Fruit fly (Drosophila melanogaster) whole organism, embryonic: Measurements from ENCODE around the gene Pat1.
A peak's percentile ranks its signal among the peaks of the same experiment; 100 is the strongest.

Experiments used
- Ada2b ChIP-seq: fragments of 200-800 bp; sonication (Bioruptor generic); IDR thresholded peaks from 2 replicates; pipeline ENCODE4 v1.3.6; 2022; ENCODE audit warnings: missing biosample characterization, missing genetic modification characterization
- BEAF-32 ChIP-seq: fragments of 200-800 bp; sonication (Bioruptor generic); optimal IDR thresholded peaks from 3 replicates; lab custom pipeline; 2017; ENCODE audit warnings: missing biosample characterization, missing genetic modification characterization, mild to moderate bottlenecking, moderate library complexity, missing genetic modification reagents
- CG10565 ChIP-seq: fragments of 200-800 bp; sonication (Bioruptor generic); optimal IDR thresholded peaks from 3 replicates; lab custom pipeline; 2016; ENCODE audit warnings: missing biosample characterization, mild to moderate bottlenecking, missing genetic modification characterization
- CG10979 ChIP-seq: fragments of 200-800 bp; sonication (Bioruptor generic); optimal IDR thresholded peaks from 2 replicates; lab custom pipeline; 2018; ENCODE audit warnings: missing biosample characterization, mild to moderate bottlenecking, missing genetic modification characterization, moderate library complexity
- CG11085 ChIP-seq: fragments of 200-800 bp; sonication (Bioruptor generic); IDR thresholded peaks from 2 replicates; pipeline ENCODE4 v1.3.6; 2022; ENCODE audit warnings: missing biosample characterization, missing genetic modification characterization
- CG11456 ChIP-seq: fragments of 200-800 bp; sonication (Bioruptor generic); IDR thresholded peaks from 3 replicates; pipeline ENCODE4 v1.3.6; 2022; ENCODE audit warnings: missing biosample characterization, missing genetic modification characterization
- CG11695 ChIP-seq: fragments of 200-800 bp; sonication (Bioruptor generic); IDR thresholded peaks from 3 replicates; pipeline ENCODE4 v1.3.6; 2022; ENCODE audit warnings: missing biosample characterization, missing genetic modification characterization
- CG2875 ChIP-seq: fragments of 200-800 bp; sonication (Bioruptor generic); optimal IDR thresholded peaks from 2 replicates; lab custom pipeline; 2017; ENCODE audit warnings: missing biosample characterization, mild to moderate bottlenecking, missing genetic modification characterization, missing genetic modification reagents
- CG3065 ChIP-seq: fragments of 200-800 bp; sonication (Bioruptor generic); optimal IDR thresholded peaks from 2 replicates; lab custom pipeline; 2016; ENCODE audit warnings: missing biosample characterization, missing genetic modification characterization
- CG31224 ChIP-seq: fragments of 200-800 bp; sonication (Bioruptor generic); IDR thresholded peaks from 2 replicates; pipeline ENCODE4 v1.3.6; 2022; ENCODE audit warnings: missing biosample characterization, missing genetic modification characterization
- CG32767 ChIP-seq: fragments of 200-800 bp; sonication (Bioruptor generic); IDR thresholded peaks from 2 replicates; pipeline ENCODE4 v1.3.6; 2022; ENCODE audit warnings: missing biosample characterization, missing genetic modification characterization
- CG4617 ChIP-seq: fragments of 200-800 bp; sonication (Bioruptor generic); optimal IDR thresholded peaks from 3 replicates; lab custom pipeline; 2016; ENCODE audit warnings: missing biosample characterization, missing genetic modification characterization, borderline replicate concordance
- CG4707 ChIP-seq: fragments of 200-800 bp; sonication (Bioruptor generic); optimal IDR thresholded peaks from 2 replicates; lab custom pipeline; 2018; ENCODE audit warnings: missing biosample characterization, mild to moderate bottlenecking, missing genetic modification characterization, moderate library complexity
- CG4730 ChIP-seq: fragments of 200-800 bp; sonication (Bioruptor generic); IDR thresholded peaks from 2 replicates; pipeline ENCODE4 v1.3.6; 2022; ENCODE audit warnings: missing biosample characterization, missing genetic modification characterization
- CG6654 ChIP-seq: fragments of 200-800 bp; sonication (Bioruptor generic); optimal IDR thresholded peaks from 2 replicates; lab custom pipeline; 2017; ENCODE audit warnings: missing biosample characterization, mild to moderate bottlenecking, missing genetic modification characterization
- CG6689 ChIP-seq: fragments of 200-800 bp; sonication (Bioruptor generic); IDR thresholded peaks from 2 replicates; pipeline ENCODE4 v1.3.6; 2022; ENCODE audit warnings: missing biosample characterization, missing genetic modification characterization
- CG6854 ChIP-seq: fragments of 200-800 bp; sonication (Bioruptor generic); optimal IDR thresholded peaks from 3 replicates; lab custom pipeline; 2017; ENCODE audit warnings: missing biosample characterization, mild to moderate bottlenecking, missing genetic modification characterization
- CG7271 ChIP-seq: fragments of 200-800 bp; sonication (Bioruptor generic); optimal IDR thresholded peaks from 2 replicates; lab custom pipeline; 2018; ENCODE audit warnings: missing biosample characterization, mild to moderate bottlenecking, missing genetic modification characterization, moderate library complexity
- CG7357 ChIP-seq: fragments of 200-800 bp; sonication (Bioruptor generic); IDR thresholded peaks from 3 replicates; pipeline ENCODE4 v1.3.6; 2022; ENCODE audit warnings: missing biosample characterization, missing genetic modification characterization
- CG8359 ChIP-seq: fragments of 200-800 bp; sonication (Bioruptor generic); optimal IDR thresholded peaks from 2 replicates; lab custom pipeline; 2017; ENCODE audit warnings: missing biosample characterization, mild to moderate bottlenecking, missing genetic modification characterization, borderline replicate concordance
- CG8924 ChIP-seq: fragments of 200-800 bp; optimal IDR thresholded peaks from 3 replicates; lab custom pipeline; 2019; ENCODE audit warnings: missing biosample characterization, mild to moderate bottlenecking, missing genetic modification characterization, moderate library complexity
- Elba2 ChIP-seq: fragments of 200-800 bp; sonication (Bioruptor generic); optimal IDR thresholded peaks from 3 replicates; lab custom pipeline; 2016; ENCODE audit warnings: missing biosample characterization, missing genetic modification characterization
- Fer1 ChIP-seq: fragments of 200-800 bp; sonication (Bioruptor generic); optimal IDR thresholded peaks from 2 replicates; lab custom pipeline; 2017; ENCODE audit warnings: missing biosample characterization, mild to moderate bottlenecking, missing genetic modification characterization
- HLH54F ChIP-seq: fragments of 200-800 bp; sonication (Bioruptor generic); optimal IDR thresholded peaks from 3 replicates; lab custom pipeline; 2016; ENCODE audit warnings: missing biosample characterization, missing genetic modification characterization
- Hmx ChIP-seq: fragments of 200-800 bp; sonication (Bioruptor generic); optimal IDR thresholded peaks from 2 replicates; lab custom pipeline; 2016; ENCODE audit warnings: missing biosample characterization, missing genetic modification characterization
- MBD-R2 ChIP-seq: fragments of 200-800 bp; sonication (Bioruptor generic); IDR thresholded peaks from 2 replicates; pipeline ENCODE4 v1.3.6; 2022; ENCODE audit warnings: missing biosample characterization, missing genetic modification characterization
- Mes4 ChIP-seq: fragments of 200-800 bp; sonication (Bioruptor generic); optimal IDR thresholded peaks from 2 replicates; lab custom pipeline; 2016; ENCODE audit warnings: missing biosample characterization, missing genetic modification characterization
- NK7.1 ChIP-seq: fragments of 200-800 bp; sonication (Bioruptor generic); optimal IDR thresholded peaks from 3 replicates; lab custom pipeline; 2016; ENCODE audit warnings: missing biosample characterization, missing genetic modification characterization
- Oli ChIP-seq: fragments of 200-800 bp; sonication (Bioruptor generic); optimal IDR thresholded peaks from 2 replicates; lab custom pipeline; 2018; ENCODE audit warnings: missing biosample characterization, mild to moderate bottlenecking, missing genetic modification characterization, moderate library complexity
- Taf1 ChIP-seq: fragments of 200-800 bp; sonication (Bioruptor generic); IDR thresholded peaks from 2 replicates; pipeline ENCODE4 v1.3.6; 2022; ENCODE audit warnings: missing biosample characterization, missing genetic modification characterization
- Tbp ChIP-seq: fragments of >200 bp; optimal IDR thresholded peaks from 2 replicates; lab custom pipeline; 2018; ENCODE audit warnings: missing biosample characterization, missing genetic modification characterization
- ab ChIP-seq: fragments of 200-800 bp; sonication (Bioruptor generic); optimal IDR thresholded peaks from 2 replicates; lab custom pipeline; 2016; ENCODE audit warnings: missing biosample characterization, missing genetic modification characterization
- amos ChIP-seq: fragments of 200-800 bp; sonication (Bioruptor generic); IDR thresholded peaks from 2 replicates; pipeline ENCODE4 v1.3.6; 2022; ENCODE audit warnings: missing biosample characterization, missing genetic modification characterization; ENCODE audit not compliant: partially characterized antibody
- bbx ChIP-seq: fragments of 200-800 bp; sonication (Bioruptor generic); IDR thresholded peaks from 2 replicates; pipeline ENCODE4 v1.3.6; 2022; ENCODE audit warnings: missing biosample characterization, missing genetic modification characterization; ENCODE audit not compliant: partially characterized antibody
- cg ChIP-seq: fragments of 200-800 bp; sonication (Bioruptor generic); optimal IDR thresholded peaks from 3 replicates; lab custom pipeline; 2019; ENCODE audit warnings: missing biosample characterization, mild to moderate bottlenecking, missing genetic modification characterization, moderate library complexity
- chinmo ChIP-seq: fragments of 200-800 bp; sonication (Bioruptor generic); IDR thresholded peaks from 4 replicates; pipeline ENCODE4 v1.3.6; 2022; ENCODE audit warnings: missing biosample characterization, missing genetic modification characterization; ENCODE audit not compliant: partially characterized antibody
- cwo ChIP-seq: fragments of 200-800 bp; sonication (Bioruptor generic); optimal IDR thresholded peaks from 3 replicates; lab custom pipeline; 2017; ENCODE audit warnings: missing biosample characterization, missing genetic modification characterization, mild to moderate bottlenecking, moderate library complexity, missing genetic modification reagents
- dmrt11E ChIP-seq: fragments of 200-800 bp; sonication (Bioruptor generic); optimal IDR thresholded peaks from 3 replicates; lab custom pipeline; 2018; ENCODE audit warnings: missing biosample characterization, mild to moderate bottlenecking, missing genetic modification characterization, moderate library complexity
- ems ChIP-seq: fragments of 200-800 bp; sonication (Bioruptor generic); optimal IDR thresholded peaks from 3 replicates; lab custom pipeline; 2016; ENCODE audit warnings: missing biosample characterization, missing genetic modification characterization
- exex ChIP-seq: fragments of 200-800 bp; sonication (Bioruptor generic); optimal IDR thresholded peaks from 4 replicates; lab custom pipeline; 2018; ENCODE audit warnings: missing biosample characterization, mild to moderate bottlenecking, missing genetic modification characterization, moderate library complexity
- fd64A ChIP-seq: fragments of 200-800 bp; sonication (Bioruptor generic); optimal IDR thresholded peaks from 3 replicates; lab custom pipeline; 2018; ENCODE audit warnings: missing biosample characterization, mild to moderate bottlenecking, missing genetic modification characterization
- gem ChIP-seq: fragments of 200-800 bp; sonication (Bioruptor generic); optimal IDR thresholded peaks from 2 replicates; lab custom pipeline; 2019; ENCODE audit warnings: missing biosample characterization, mild to moderate bottlenecking, missing genetic modification characterization, moderate library complexity
- mirr ChIP-seq: fragments of 200-800 bp; sonication (Bioruptor generic); optimal IDR thresholded peaks from 3 replicates; lab custom pipeline; 2018; ENCODE audit warnings: missing biosample characterization, mild to moderate bottlenecking, missing genetic modification characterization
- nau ChIP-seq: fragments of 200-800 bp; sonication (Bioruptor generic); optimal IDR thresholded peaks from 3 replicates; lab custom pipeline; 2017; ENCODE audit warnings: missing biosample characterization, mild to moderate bottlenecking, missing genetic modification characterization, missing genetic modification reagents
- pan ChIP-seq, 4 experiments: fragments of >200 bp in 3 of 4; fragments of 200-800 bp in 1 of 4; sonication (Bioruptor generic) in 1 of 4; optimal IDR thresholded peaks in 3 of 4; IDR thresholded peaks in 1 of 4; 2 replicates each; pipeline versions ENCODE4 v1.3.6 to Lab custom; 2017 to 2022; ENCODE audit warnings: missing biosample characterization in 2 of 4, missing genetic modification characterization in 2 of 4, mixed read lengths in 1 of 4
- pzg ChIP-seq: fragments of 200-800 bp; sonication (Bioruptor generic); optimal IDR thresholded peaks from 3 replicates; lab custom pipeline; 2018; ENCODE audit warnings: missing biosample characterization, mild to moderate bottlenecking, missing genetic modification characterization, moderate library complexity
- ro ChIP-seq: fragments of 200-800 bp; sonication (Bioruptor generic); IDR thresholded peaks from 2 replicates; pipeline ENCODE4 v1.3.6; 2022; ENCODE audit warnings: missing biosample characterization, missing genetic modification characterization
- sim ChIP-seq: fragments of 200-800 bp; sonication (Bioruptor generic); IDR thresholded peaks from 2 replicates; pipeline ENCODE4 v1.3.6; 2022; ENCODE audit warnings: missing biosample characterization, missing genetic modification characterization
- ttk ChIP-seq: fragments of 200-800 bp; sonication (Bioruptor generic); IDR thresholded peaks from 2 replicates; pipeline ENCODE4 v2.1.2; 2022; ENCODE audit warnings: missing biosample characterization, missing genetic modification characterization
- yki ChIP-seq: fragments of >200 bp; optimal IDR thresholded peaks from 3 replicates; lab custom pipeline; 2018

Gene Pat1

DNA sequence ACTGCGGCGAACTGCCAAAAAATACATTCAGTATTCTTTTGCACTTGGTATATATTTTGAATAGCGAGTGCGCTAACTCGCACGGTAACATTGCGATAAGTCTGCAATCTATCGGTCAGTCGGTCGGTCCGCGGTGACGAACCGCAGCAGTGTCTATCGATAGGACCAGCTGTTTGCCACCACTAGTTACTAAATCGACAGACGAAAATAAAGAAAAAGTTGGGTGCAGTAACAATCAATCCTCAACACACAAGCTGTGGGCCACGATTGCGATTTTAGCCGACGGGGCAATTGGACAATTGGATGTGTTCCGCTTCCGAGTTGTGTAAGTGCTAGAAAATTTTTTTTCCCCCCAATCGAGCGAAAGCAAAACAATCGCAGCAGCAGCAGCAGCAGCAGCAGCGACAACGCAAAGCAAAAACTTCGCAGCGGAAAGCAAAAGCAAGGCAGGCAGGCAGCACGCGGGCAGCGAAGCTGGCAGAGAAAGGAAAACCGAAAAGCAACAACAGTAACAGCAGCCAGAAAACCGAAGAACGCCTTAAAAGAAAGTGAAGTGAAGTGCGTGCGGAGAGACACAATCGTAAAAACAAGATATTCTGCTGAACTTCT, at the start of gene Pat1 (continued):
- TF ChIP-seq HLH54F (peak; percentile 5), nau (GFP tag; lab: Kevin White, UChicago) (no peak), ttk (GFP tag; lab: Robert Waterston, UW) (no peak), ems (GFP tag; lab: Kevin White, UChicago) (no peak), cwo (GFP tag; lab: Kevin White, UChicago) (no peak), CG4730 (no peak), fd64A (GFP tag; lab: Kevin White, UChicago) (no peak), CG8359 (GFP tag; lab: Kevin White, UChicago) (no peak), Elba2 (GFP tag; lab: Kevin White, UChicago) (peak; percentile 19), CG3065 (GFP tag; lab: Kevin White, UChicago) (no peak), pzg (peak; percentile 94), MBD-R2 (GFP tag; lab: Robert Waterston, UW) (peak; percentile 68), Tbp (no peak), CG6689 (GFP tag; lab: Robert Waterston, UW) (no peak), CG11695 (no peak), mirr (GFP tag; lab: Kevin White, UChicago) (no peak), CG10979 (tag; lab: Kevin White, UChicago) (no peak), CG4707 (GFP tag; lab: Kevin White, UChicago) (no peak), CG2875 (GFP tag; lab: Kevin White, UChicago) (no peak), Hmx (GFP tag; lab: Kevin White, UChicago) (no peak), Mes4 (GFP tag; lab: Kevin White, UChicago) (peak; percentile 15), BEAF-32 (peak; percentile 90), CG7357 (GFP tag; lab: Robert Waterston, UW) (no peak), CG4617 (GFP tag; lab: Kevin White, UChicago) (peak; percentile 76), amos (GFP tag; lab: Robert Waterston, UW) (peak; percentile 92), Oli (no peak), CG11085 (GFP tag; lab: Robert Waterston, UW) (no peak), CG32767 (GFP tag; lab: Robert Waterston, UW) (0 out of 2 replicates have a peak, but pooled peaks have one; percentile 25), bbx (GFP tag; lab: Robert Waterston, UW) (peak; percentile 94), CG7271 (tag; lab: Kevin White, UChicago) (no peak), ab (GFP tag; lab: Kevin White, UChicago) (no peak), gem (tag; lab: Kevin White, UChicago) (no peak), CG11456 (no peak), pan (optimal IDR thresholded peaks at IDR 0.05; lab: Kevin White, UChicago) (no peak), pan (GFP tag; optimal IDR thresholded peaks at IDR 0.05 in 1 of 2, IDR thresholded peaks at IDR 0.05 in 1 of 2) (peak in 1 of 2 experiments; percentile 12), Taf1 (no peak), sim (GFP tag; lab: Robert Waterston, UW) (no peak), ro (no peak), exex (tag; lab: Kevin White, UChicago) (no peak), CG31224 (GFP tag; lab: Robert Waterston, UW) (no peak), NK7.1 (GFP tag; lab: Kevin White, UChicago) (no peak), Ada2b (GFP tag; lab: Robert Waterston, UW) (no peak), Fer1 (GFP tag; lab: Kevin White, UChicago) (peak; percentile 47), CG10565 (GFP tag; lab: Kevin White, UChicago) (no peak), CG8924 (tag; lab: Kevin White, UChicago) (peak; percentile 35), dmrt11E (no peak), CG6654 (no peak), cg (GFP tag; lab: Kevin White, UChicago) (no peak), yki (no peak), chinmo (GFP tag; lab: Robert Waterston, UW) (peak; percentile 93), CG6854 (GFP tag; lab: Kevin White, UChicago) (peak; percentile 35)
